Worm (Caenorhabditis elegans) whole organism, L4 larva: Measurements from ENCODE around the gene Y57E12AL.6.

Source experiments
- D1046.2 ChIP-seq: fragments of 200-800 bp; sonication (Bioruptor generic); IDR thresholded peaks from 2 replicates; pipeline ENCODE4 v1.3.6; 2022; ENCODE audit warnings: missing genetic modification characterization, missing compliant biosample characterization
- F10B5.3 ChIP-seq: sonication (generic microtip); optimal IDR thresholded peaks from 2 replicates; lab custom pipeline; 2016; ENCODE audit warnings: mild to moderate bottlenecking, missing genetic modification characterization, missing compliant biosample characterization
- F44E2.7 ChIP-seq: fragments of 200-800 bp; sonication (Bioruptor generic); IDR thresholded peaks from 2 replicates; pipeline ENCODE4 v2.1.2; 2022; ENCODE audit warnings: missing genetic modification characterization, missing compliant biosample characterization
- T26A8.4 ChIP-seq: fragments of 200-800 bp; sonication (Bioruptor generic); IDR thresholded peaks from 2 replicates; pipeline ENCODE4 v1.3.6; 2022; ENCODE audit warnings: missing genetic modification characterization, missing compliant biosample characterization
- aha-1 ChIP-seq: fragments of 150-350 bp; peaks from one replicate; lab custom pipeline; 2014; ENCODE audit warnings: missing biosample characterization, missing genetic modification characterization
- arid-1 ChIP-seq: fragments of 200-800 bp; sonication (Bioruptor generic); conservative IDR thresholded peaks from 2 replicates; pipeline ENCODE4 v1.3.6; 2022; ENCODE audit warnings: missing genetic modification reagents, missing genetic modification characterization, missing compliant biosample characterization
- ceh-20 ChIP-seq: fragments of 200-800 bp; sonication (Bioruptor generic); IDR thresholded peaks from 2 replicates; pipeline ENCODE4 v1.3.6; 2022; ENCODE audit warnings: missing genetic modification reagents, missing genetic modification characterization, missing compliant biosample characterization
- ceh-32 ChIP-seq: sonication (generic microtip); optimal IDR thresholded peaks from 2 replicates; lab custom pipeline; 2016; ENCODE audit warnings: mild to moderate bottlenecking, missing genetic modification characterization, missing compliant biosample characterization; ENCODE audit not compliant: poor library complexity
- ctbp-1 ChIP-seq: fragments of 200-800 bp; sonication (Bioruptor generic); IDR thresholded peaks from 2 replicates; pipeline ENCODE4 v1.3.6; 2022; ENCODE audit warnings: missing genetic modification reagents, missing genetic modification characterization, missing compliant biosample characterization
- egl-43 ChIP-seq: fragments of 200-800 bp; sonication (Bioruptor generic); IDR thresholded peaks from 2 replicates; pipeline ENCODE4 v1.3.6; 2022; ENCODE audit warnings: missing genetic modification reagents, missing genetic modification characterization, missing compliant biosample characterization
- fos-1 ChIP-seq: fragments of 150-350 bp; optimal IDR thresholded peaks from 2 replicates; lab custom pipeline; 2014; ENCODE audit warnings: missing biosample characterization, missing genetic modification characterization
- hlh-11 ChIP-seq: fragments of 200-800 bp; sonication (Bioruptor generic); optimal IDR thresholded peaks from 2 replicates; lab custom pipeline; 2018; ENCODE audit warnings: mild to moderate bottlenecking, missing genetic modification characterization, missing compliant biosample characterization
- hmg-1.1 ChIP-seq: fragments of 200-800 bp; sonication (Bioruptor generic); IDR thresholded peaks from 2 replicates; pipeline ENCODE4 v1.3.6; 2022; ENCODE audit warnings: missing genetic modification reagents, missing genetic modification characterization, missing compliant biosample characterization
- lim-7 ChIP-seq: fragments of 200-800 bp; sonication (Bioruptor generic); IDR thresholded peaks from 2 replicates; pipeline ENCODE4 v1.3.6; 2022; ENCODE audit warnings: missing genetic modification characterization, missing compliant biosample characterization
- lin-38 ChIP-seq: fragments of 200-800 bp; sonication (Bioruptor generic); IDR thresholded peaks from 2 replicates; pipeline ENCODE4 v1.3.6; 2022; ENCODE audit warnings: missing genetic modification reagents, missing genetic modification characterization, missing compliant biosample characterization
- madf-5 ChIP-seq, 2 experiments: fragments of 200-800 bp; sonication (Bioruptor generic); IDR thresholded peaks; 2 replicates each; pipeline ENCODE4 v1.3.6; 2022; ENCODE audit warnings: missing compliant biosample characterization in 2 of 2, missing genetic modification characterization in 2 of 2
- madf-9 ChIP-seq: fragments of 200-800 bp; sonication (Bioruptor generic); conservative IDR thresholded peaks from 2 replicates; pipeline ENCODE4 v1.3.6; 2022; ENCODE audit warnings: missing genetic modification reagents, missing genetic modification characterization, missing compliant biosample characterization
- mes-2 ChIP-seq: sonication (generic microtip); optimal IDR thresholded peaks from 2 replicates; lab custom pipeline; 2016; ENCODE audit warnings: missing genotype, mild to moderate bottlenecking, missing genetic modification characterization, missing compliant biosample characterization; ENCODE audit not compliant: poor library complexity, severe bottlenecking
- nhr-111 ChIP-seq: fragments of 200-800 bp; sonication (Bioruptor generic); optimal IDR thresholded peaks from 2 replicates; lab custom pipeline; 2018; ENCODE audit warnings: mild to moderate bottlenecking, missing genetic modification characterization, missing compliant biosample characterization
- nhr-237 ChIP-seq: sonication (generic microtip); optimal IDR thresholded peaks from 2 replicates; lab custom pipeline; 2017; ENCODE audit warnings: missing biosample characterization, missing genetic modification characterization
- nhr-48 ChIP-seq: sonication (generic microtip); optimal IDR thresholded peaks from 2 replicates; lab custom pipeline; 2016; ENCODE audit warnings: mild to moderate bottlenecking, missing genetic modification characterization, missing compliant biosample characterization
- nhr-76 ChIP-seq: fragments of 150-350 bp; optimal IDR thresholded peaks from 2 replicates; lab custom pipeline; 2014; ENCODE audit warnings: missing biosample characterization, missing genetic modification characterization
- pqm-1 ChIP-seq: sonication (generic microtip); optimal IDR thresholded peaks from 2 replicates; lab custom pipeline; 2017; ENCODE audit warnings: missing biosample characterization, missing genetic modification characterization
- saeg-2 ChIP-seq: fragments of 200-800 bp; sonication (Bioruptor generic); IDR thresholded peaks from 2 replicates; pipeline ENCODE4 v1.3.6; 2022; ENCODE audit warnings: missing genetic modification reagents, missing genetic modification characterization, missing compliant biosample characterization
- snpc-1.2 ChIP-seq: fragments of 200-800 bp; sonication (Bioruptor generic); IDR thresholded peaks from 2 replicates; pipeline ENCODE4 v1.3.6; 2022; ENCODE audit warnings: missing genetic modification reagents, missing genetic modification characterization, missing compliant biosample characterization
- tag-97 ChIP-seq: fragments of 200-800 bp; sonication (Bioruptor generic); IDR thresholded peaks from 2 replicates; pipeline ENCODE4 v1.3.6; 2022; ENCODE audit warnings: missing genetic modification characterization, missing compliant biosample characterization
- unc-130 ChIP-seq: sonication (generic microtip); optimal IDR thresholded peaks from 2 replicates; lab custom pipeline; 2016; ENCODE audit warnings: missing genetic modification reagents, missing genetic modification characterization, missing compliant biosample characterization
- unc-62 ChIP-seq, 3 experiments: fragments of 150-350 bp in 1 of 3; sonication (generic microtip); optimal IDR thresholded peaks in 2 of 3; peaks in 1 of 3; 1 replicate in 1 of 3; 2 replicates in 2 of 3; lab custom pipeline; 2014 to 2017; ENCODE audit warnings: missing biosample characterization in 3 of 3, missing genetic modification characterization in 3 of 3, missing genetic modification reagents in 3 of 3, missing genotype in 1 of 3
- zag-1 ChIP-seq: fragments of 150-350 bp; optimal IDR thresholded peaks from 2 replicates; lab custom pipeline; 2014; ENCODE audit warnings: missing biosample characterization, missing genetic modification characterization

Y57E12AL.6 gene

DNA sequence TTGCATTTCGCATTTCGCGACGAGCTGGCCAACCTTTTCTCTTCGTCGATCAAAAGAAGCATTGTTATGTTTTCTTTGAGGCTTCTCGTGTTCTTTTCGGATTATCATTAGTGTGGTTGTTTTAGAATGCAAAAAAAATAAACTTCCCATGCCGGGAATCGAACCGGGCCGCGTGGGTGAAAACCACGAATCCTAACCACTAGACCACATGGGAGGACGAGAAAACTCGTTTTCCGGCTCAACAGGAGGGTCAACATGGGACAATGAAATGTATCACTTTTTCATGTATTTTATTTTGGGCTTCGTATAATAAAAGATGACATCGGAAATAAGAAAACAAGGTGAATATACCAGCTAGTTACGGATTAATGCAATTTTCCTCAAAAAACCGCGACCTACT, 9.3 kb upstream of the Y57E12AL.6 start:
- TF ChIP-seq mes-2 (tag; lab: Kevin White, UChicago) (peak; percentile 9), fos-1 (tag; lab: Kevin White, UChicago) (no peak), egl-43 (0 out of 2 replicates have a peak, but pooled peaks have one; percentile 30), lim-7 (GFP tag; lab: Robert Waterston, UW) (0 out of 2 replicates have a peak, but pooled peaks have one; percentile 54), F10B5.3 (tag; lab: Kevin White, UChicago) (no peak), madf-5 (GFP tag; IDR thresholded peaks at IDR 0.05; lab: Robert Waterston, UW) (0 out of 4 replicates have a peak, but pooled peaks of 1 of the 2 experiments have one; percentile 29), saeg-2 (GFP tag; lab: Robert Waterston, UW) (no peak), snpc-1.2 (0 out of 2 replicates have a peak, but pooled peaks have one; percentile 11)

DNA sequence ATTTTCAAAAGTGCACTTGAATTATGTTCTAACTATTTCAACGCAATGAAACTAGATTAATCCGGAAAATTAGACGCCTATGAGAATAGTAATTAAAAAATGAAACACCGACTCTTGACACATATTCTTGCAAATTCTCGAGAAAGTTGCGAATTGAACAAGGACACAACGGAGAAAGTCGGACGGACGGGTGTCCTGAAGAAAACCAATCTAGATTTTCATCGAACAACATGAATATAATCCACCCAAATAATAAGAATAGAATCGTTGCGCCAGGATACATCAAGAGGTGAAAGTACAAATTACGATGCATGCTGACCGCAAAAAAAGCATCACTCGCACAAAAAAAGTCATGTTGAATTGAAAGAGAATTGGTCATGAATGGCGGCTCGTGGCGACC, 8.6 kb upstream of the Y57E12AL.6 start:
- peak in 1 of 2 experiments; percentile 59 for TF ChIP-seq unc-62 (GFP tag; optimal IDR thresholded peaks at IDR 0.05 in 1 of 2; lab: Kevin White, UChicago)
- no peak for TF ChIP-seq unc-62 (tag; optimal IDR thresholded peaks at IDR 0.05; lab: Kevin White, UChicago)
- TF ChIP-seq unc-130 (GFP tag; lab: Kevin White, UChicago), result no peak

DNA sequence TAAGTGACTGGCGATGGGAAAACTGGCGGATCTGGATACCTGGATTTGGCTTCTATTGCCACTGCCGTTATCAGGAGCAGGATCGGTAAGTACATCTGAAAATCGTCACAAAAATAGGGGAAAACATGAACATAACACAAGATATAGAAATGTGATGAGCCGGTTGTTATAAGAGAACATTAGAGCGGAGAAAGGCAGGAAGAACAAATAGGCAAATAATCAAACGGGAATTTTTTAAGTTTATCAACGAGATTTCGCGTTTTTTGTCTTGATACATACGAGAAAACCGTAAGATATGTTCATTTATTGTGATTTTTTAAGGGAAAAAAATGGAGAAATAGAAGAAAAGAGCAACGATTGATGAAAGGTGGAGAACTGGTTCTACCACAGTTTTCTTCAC, 5.0 kb upstream of the Y57E12AL.6 start, which contains the start of gene Y57E12AR.1:
Gene Y57E12AR.1, minus strand, starts transcription at position 101 of the 400 bp plus-strand sequence.
- no peak for TF ChIP-seq ctbp-1 (GFP tag; lab: Robert Waterston, UW)
- no peak for TF ChIP-seq nhr-237 (tag; lab: Kevin White, UChicago)
- no peak for TF ChIP-seq madf-9 (GFP tag; lab: Robert Waterston, UW)
- TF ChIP-seq hlh-11 (tag; lab: Kevin White, UChicago), result no peak
- TF ChIP-seq nhr-48 (tag; lab: Kevin White, UChicago), result no peak
- no peak for TF ChIP-seq arid-1 (GFP tag; lab: Robert Waterston, UW)
- no peak for TF ChIP-seq F44E2.7 (GFP tag; lab: Robert Waterston, UW)
- TF ChIP-seq ceh-20, result no peak
- TF ChIP-seq pqm-1 (tag; lab: Kevin White, UChicago), result no peak
- no peak for TF ChIP-seq nhr-111
- TF ChIP-seq D1046.2 (GFP tag; lab: Robert Waterston, UW), result no peak
- TF ChIP-seq lim-7 (GFP tag; lab: Robert Waterston, UW), result no peak
- no peak for TF ChIP-seq tag-97
- TF ChIP-seq hmg-1.1 (GFP tag; lab: Robert Waterston, UW), result no peak
- TF ChIP-seq ceh-32 (tag; lab: Kevin White, UChicago), result no peak
- TF ChIP-seq, all 104 proteins: peak for 0

DNA sequence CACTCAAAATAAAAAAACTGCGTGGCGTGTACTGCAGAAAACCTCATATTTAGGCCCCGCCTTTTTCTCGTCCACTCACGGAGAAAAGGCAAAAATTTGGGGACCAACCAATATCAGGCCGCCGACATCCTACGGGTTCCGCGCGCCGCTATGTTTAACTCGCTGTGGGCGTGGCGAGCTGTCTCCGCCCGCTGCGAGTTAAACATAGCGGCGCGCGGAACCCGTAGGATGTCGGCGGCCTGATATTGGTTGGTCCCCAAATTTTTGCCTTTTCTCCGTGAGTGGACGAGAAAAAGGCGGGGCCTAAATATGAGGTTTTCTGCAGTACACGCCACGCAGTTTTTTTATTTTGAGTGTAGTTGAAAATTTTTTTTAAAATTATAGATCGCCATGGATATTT, 2.5 kb upstream of the Y57E12AL.6 start, which contains the start of gene tmem-258:
Gene tmem-258, plus strand, starts transcription at position 385 of the 400 bp plus-strand sequence.
- TF ChIP-seq lin-38, result peak; percentile 31

DNA sequence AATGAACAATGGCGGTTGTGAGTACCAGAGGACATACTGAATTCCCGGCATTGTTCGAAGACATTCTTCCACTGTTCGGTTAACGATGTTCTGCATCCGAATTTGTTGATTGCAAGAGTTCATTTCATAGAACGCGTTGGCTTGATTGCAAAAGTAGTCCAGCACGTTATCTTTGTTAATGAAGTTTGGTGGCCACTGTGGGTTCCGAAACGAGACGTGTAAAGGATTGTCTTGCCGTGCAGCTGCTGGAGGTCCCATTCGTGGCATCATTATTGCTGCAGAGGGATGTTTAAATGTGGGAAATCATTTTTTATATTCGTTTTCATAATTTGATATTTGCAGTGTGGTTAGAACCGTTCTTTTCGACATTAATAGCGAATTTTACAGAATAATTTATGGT, 920 bp downstream of the Y57E12AL.6 start, which contains the start of gene mdt-6:
Gene mdt-6, minus strand, starts transcription at position 275 of the 400 bp plus-strand sequence.
- TF ChIP-seq aha-1 (tag; lab: Kevin White, UChicago) (peak; percentile 84), nhr-76 (tag; lab: Kevin White, UChicago) (no peak), zag-1 (no peak), D1046.2 (GFP tag; lab: Robert Waterston, UW) (no peak), ctbp-1 (GFP tag; lab: Robert Waterston, UW) (0 out of 2 replicates have a peak, but pooled peaks have one; percentile 11), snpc-1.2 (0 out of 2 replicates have a peak, but pooled peaks have one; percentile 26), T26A8.4 (GFP tag; lab: Robert Waterston, UW) (peak; percentile 53), unc-62 (GFP tag; optimal IDR thresholded peaks at IDR 0.05 in 1 of 2; lab: Kevin White, UChicago) (peak in 1 of 2 experiments; percentile 88), unc-62 (tag; optimal IDR thresholded peaks at IDR 0.05; lab: Kevin White, UChicago) (no peak)

- TF ChIP-seq aha-1 (tag; lab: Kevin White, UChicago), result peak; percentile 21
- TF ChIP-seq, all 104 proteins: peak for 1; not testable (repeated sequence) for 103
Observed at ce11 chrV:7057795-7058194, 2.5 kb downstream of the Y57E12AL.6 start, which contains the start of gene Y57E12AL.2. Gene Y57E12AL.2, plus strand, starts transcription at chrV:7058095.
